Worm (Caenorhabditis elegans): ENCODE results near the gene atg-16.1.

DNA sequence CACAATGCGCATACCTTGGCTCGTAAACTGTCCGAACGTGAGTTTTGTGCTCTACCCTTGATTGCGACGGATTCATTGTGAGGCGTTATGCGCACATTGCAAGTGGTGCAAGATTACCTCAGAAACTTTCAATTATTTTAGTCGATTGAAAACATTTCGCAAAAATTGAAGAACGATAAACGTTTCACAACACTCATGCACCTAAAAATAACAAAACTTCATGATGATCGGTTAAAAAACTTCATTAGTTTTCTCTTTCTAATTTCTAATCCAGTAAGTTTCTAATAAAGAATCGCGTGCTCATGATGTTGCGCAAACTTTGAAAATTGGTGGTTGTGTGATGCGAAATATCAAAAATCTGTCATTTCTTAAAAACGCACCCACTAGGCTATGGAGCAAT lies 43.5 kb downstream of the atg-16.1 start, which contains the start of gene dop-1:
- TF ChIP-seq flt-1 (GFP tag; IDR thresholded peaks at IDR 0.05) (no peak), ref-1 (GFP tag; conservative IDR thresholded peaks at IDR 0.05) (no peak), ztf-29 (GFP tag; IDR thresholded peaks at IDR 0.05) (no peak), med-1 (GFP tag; optimal IDR thresholded peaks at IDR 0.05; ENCODE audit: insufficient read depth) (no peak), T22C8.4 (GFP tag; IDR thresholded peaks at IDR 0.05) (no peak), ztf-23 (GFP tag; IDR thresholded peaks at IDR 0.05) (no peak)

Data from whole organism, midembryonic.